Fruit fly (Drosophila melanogaster): Measurements from ENCODE around the gene CG31637.

CG31637 gene

DNA sequence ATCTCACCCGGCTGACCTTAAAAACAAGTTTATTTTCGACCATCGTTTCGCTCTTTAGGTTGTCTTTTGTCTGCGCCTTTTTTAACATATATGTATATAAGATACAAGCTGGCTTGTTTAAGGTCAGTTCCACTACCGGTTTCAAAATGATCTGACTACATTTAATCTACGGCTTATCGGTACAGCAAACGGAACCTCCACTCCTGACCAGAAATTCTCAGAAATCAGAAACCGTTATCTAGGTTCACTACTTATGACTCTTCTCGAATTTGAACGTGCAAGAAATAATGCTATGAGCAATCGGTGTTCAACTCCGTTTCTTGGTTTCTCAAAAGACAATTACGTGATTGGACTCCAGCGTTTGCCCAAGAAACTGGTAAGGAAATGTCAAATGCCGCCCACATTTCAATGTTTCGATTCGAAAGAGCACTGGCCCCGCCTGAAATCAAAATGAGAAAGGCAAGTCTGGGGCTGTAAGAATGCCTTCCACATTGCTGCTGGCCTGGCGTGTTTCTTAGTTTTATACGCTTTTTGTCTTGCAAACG is 28.3 kb upstream of the CG31637 start:
- TF ChIP-seq pan (optimal IDR thresholded peaks at IDR 0.05), result no peak
- TF ChIP-seq usp (GFP tag; optimal IDR thresholded peaks at IDR 0.05), result no peak

DNA sequence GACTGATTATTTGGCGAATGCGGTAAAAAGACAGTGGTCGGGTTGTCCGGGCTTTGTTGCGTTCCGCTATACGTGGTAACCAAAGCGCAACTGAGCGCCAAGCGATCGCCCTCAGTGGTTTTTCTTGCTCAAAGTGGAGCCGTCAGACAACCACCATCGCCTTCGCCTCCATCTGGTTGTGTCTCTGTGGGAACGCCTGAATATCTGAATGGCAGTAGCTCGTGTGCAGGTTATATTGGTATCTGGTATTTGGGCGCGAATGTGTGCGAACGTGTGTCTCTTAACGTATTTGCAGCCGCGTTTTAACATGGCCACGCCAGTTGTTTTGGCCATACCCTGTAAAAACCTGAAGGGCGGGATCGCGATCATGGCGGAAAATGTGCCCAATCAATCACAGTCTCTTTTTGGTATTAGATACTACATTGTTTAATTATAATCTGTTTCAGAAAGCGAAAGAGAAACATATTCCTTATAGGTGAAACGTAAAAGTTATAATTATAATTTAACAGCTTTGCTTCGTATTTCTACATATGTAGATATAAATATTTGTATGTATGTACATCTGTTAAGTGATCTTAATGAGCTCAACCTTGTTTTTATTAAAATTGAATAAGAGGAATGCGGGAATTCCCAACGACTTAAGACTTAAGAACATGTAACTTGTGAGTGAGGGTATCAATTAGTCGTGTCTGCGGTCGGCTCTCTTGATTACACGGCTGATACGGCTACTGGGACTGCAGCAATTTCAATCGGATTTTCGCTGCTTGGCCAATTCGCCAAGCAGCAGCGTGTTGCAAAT is 26.3 kb upstream of the CG31637 start:
- TF ChIP-seq Dll (optimal IDR thresholded peaks at IDR 0.05) (no peak), pan (optimal IDR thresholded peaks at IDR 0.05) (peak; percentile 81), EcR (GFP tag; optimal IDR thresholded peaks at IDR 0.05) (no peak), usp (GFP tag; optimal IDR thresholded peaks at IDR 0.05) (no peak)

dm6 chr2L:6473076-6474037 is 25.1 kb upstream of the CG31637 start, which contains the start of gene mmy:
Gene mmy, minus strand, starts transcription at chr2L:6473904.
- no peak for TF ChIP-seq EcR (GFP tag; optimal IDR thresholded peaks at IDR 0.05)
- TF ChIP-seq CG8478 (optimal IDR thresholded peaks at IDR 0.05), result no peak
- TF ChIP-seq pan (optimal IDR thresholded peaks at IDR 0.05), result peak; percentile 79
- no peak for TF ChIP-seq usp (GFP tag; optimal IDR thresholded peaks at IDR 0.05)
- TF ChIP-seq Dll (optimal IDR thresholded peaks at IDR 0.05), result no peak
- no peak for TF ChIP-seq psq (optimal IDR thresholded peaks at IDR 0.05)

DNA sequence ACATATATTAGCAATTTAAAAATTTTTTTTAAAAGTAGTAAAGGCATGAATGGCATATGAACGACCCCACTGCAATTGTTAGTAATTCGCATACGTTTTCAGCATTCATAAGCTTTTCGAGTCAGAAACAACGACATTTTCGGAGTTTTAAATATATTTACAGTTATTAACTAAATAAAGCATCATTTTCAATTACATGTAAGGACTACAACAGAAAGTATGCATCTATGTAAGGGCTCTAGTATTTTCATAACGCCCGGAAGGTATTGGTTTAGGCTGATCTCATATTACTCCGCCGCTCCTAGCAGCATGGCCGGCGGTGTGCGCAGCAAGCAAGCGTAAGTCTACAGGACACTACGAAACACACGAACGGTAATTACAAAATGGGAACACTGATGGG is 24.1 kb upstream of the CG31637 start:
- no peak for TF ChIP-seq usp (GFP tag; optimal IDR thresholded peaks at IDR 0.05)
- TF ChIP-seq CG8478 (optimal IDR thresholded peaks at IDR 0.05), result no peak
- no peak for TF ChIP-seq EcR (GFP tag; optimal IDR thresholded peaks at IDR 0.05)
- no peak for TF ChIP-seq pan (optimal IDR thresholded peaks at IDR 0.05)
- no peak for TF ChIP-seq Dll (optimal IDR thresholded peaks at IDR 0.05)
- TF ChIP-seq psq (optimal IDR thresholded peaks at IDR 0.05), result no peak

dm6 chr2L:6474878-6475582 is 23.4 kb upstream of the CG31637 start:
- no peak for TF ChIP-seq usp (GFP tag; optimal IDR thresholded peaks at IDR 0.05)
- no peak for TF ChIP-seq psq (optimal IDR thresholded peaks at IDR 0.05)
- TF ChIP-seq EcR (GFP tag; optimal IDR thresholded peaks at IDR 0.05), result no peak
- TF ChIP-seq CG8478 (optimal IDR thresholded peaks at IDR 0.05), result no peak
- TF ChIP-seq Dll (optimal IDR thresholded peaks at IDR 0.05), result no peak
- TF ChIP-seq pan (optimal IDR thresholded peaks at IDR 0.05), result no peak

DNA sequence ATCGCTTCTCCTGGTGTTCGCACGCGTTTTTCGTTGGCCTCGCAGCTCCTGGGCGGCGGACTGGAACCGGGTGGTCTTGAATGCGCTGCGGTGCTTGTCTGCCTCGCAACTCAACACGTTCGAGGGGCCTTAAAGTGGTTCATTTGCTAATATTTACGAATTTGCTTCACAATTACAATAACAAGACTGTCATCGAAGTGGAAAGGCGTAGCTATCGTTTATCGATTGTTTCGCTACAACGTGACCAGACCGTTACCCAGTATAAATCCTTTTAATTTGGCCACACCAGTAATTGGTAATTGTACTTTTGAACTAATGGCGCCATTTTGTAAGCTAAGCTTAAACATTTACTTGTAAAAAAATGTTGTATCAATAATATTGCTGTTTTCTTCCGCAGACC is 21.7 kb upstream of the CG31637 start, which contains the start of gene CG9536:
Gene CG9536, minus strand, starts transcription at position 223 of the 400 bp plus-strand sequence.
- no peak for TF ChIP-seq psq (optimal IDR thresholded peaks at IDR 0.05)
- TF ChIP-seq Dll (optimal IDR thresholded peaks at IDR 0.05), result no peak
- no peak for TF ChIP-seq usp (GFP tag; optimal IDR thresholded peaks at IDR 0.05)
- TF ChIP-seq pan (optimal IDR thresholded peaks at IDR 0.05), result no peak

- TF ChIP-seq EcR (GFP tag; optimal IDR thresholded peaks at IDR 0.05) (no peak), usp (GFP tag; optimal IDR thresholded peaks at IDR 0.05) (no peak), psq (optimal IDR thresholded peaks at IDR 0.05) (no peak), pan (optimal IDR thresholded peaks at IDR 0.05) (no peak), CG8478 (optimal IDR thresholded peaks at IDR 0.05) (no peak)
Measured at dm6 chr2L:6479226-6479906, 19.1 kb upstream of the CG31637 start.

dm6 chr2L:6480212-6480994 is 18.0 kb upstream of the CG31637 start, which contains the start of the genes Sec61alpha and Daxx:
Gene Sec61alpha, minus strand, starts transcription at chr2L:6480575.
Gene Daxx, plus strand, starts transcription at chr2L:6480929.
- no peak for TF ChIP-seq CG8478 (optimal IDR thresholded peaks at IDR 0.05)
- TF ChIP-seq EcR (GFP tag; optimal IDR thresholded peaks at IDR 0.05), result no peak
- TF ChIP-seq psq (optimal IDR thresholded peaks at IDR 0.05), result no peak
- no peak for TF ChIP-seq usp (GFP tag; optimal IDR thresholded peaks at IDR 0.05)
- TF ChIP-seq Dll (optimal IDR thresholded peaks at IDR 0.05), result no peak
- TF ChIP-seq pan (optimal IDR thresholded peaks at IDR 0.05), result no peak

DNA sequence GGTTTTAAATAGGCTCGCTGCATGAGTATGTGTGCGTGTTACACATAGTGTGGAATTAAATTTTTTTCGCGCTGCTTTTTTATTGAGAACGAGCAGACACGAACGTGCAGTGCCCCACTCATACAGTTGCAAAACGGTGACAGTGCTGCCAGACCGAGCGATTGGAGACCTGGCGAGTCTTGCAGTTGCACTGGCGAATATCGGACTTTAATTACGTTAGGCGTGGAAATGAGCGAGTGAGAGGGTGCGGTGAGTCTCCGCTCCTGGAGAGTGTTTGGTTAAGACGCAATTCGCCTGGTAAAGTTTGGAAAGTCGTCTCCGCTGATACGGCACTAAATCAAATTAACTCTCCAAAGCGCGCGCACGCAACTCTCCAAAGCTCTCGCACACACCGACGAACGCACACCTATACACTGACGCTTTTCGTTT is 17.1 kb upstream of the CG31637 start:
- TF ChIP-seq EcR (GFP tag; optimal IDR thresholded peaks at IDR 0.05) (no peak), pan (optimal IDR thresholded peaks at IDR 0.05) (no peak), Dll (optimal IDR thresholded peaks at IDR 0.05) (no peak), CG8478 (optimal IDR thresholded peaks at IDR 0.05) (no peak), psq (optimal IDR thresholded peaks at IDR 0.05) (no peak), usp (GFP tag; optimal IDR thresholded peaks at IDR 0.05) (no peak)

DNA sequence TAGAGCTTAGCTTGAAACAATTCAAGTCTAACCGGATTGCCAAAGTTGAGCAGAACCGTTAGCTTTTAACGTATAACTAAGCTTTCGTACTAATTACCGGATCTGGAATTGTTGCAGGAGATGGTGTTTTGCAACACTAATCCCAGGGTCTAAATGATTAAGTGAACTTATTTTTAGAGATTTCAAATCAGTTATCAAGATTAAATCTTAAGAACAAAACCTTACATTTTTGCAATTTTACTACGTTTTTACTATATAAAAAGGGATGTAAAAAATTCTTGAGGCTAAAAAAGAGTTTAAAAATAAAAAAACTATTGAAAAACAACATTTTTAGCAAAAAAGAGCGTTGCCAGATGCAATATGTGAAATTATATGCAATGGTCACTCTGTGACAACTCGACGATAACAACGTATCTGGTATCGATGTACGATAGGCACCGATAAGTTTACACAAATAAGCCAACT is 9.7 kb upstream of the CG31637 start, which contains the start of the genes KFase and epsilonCOP:
Gene KFase, minus strand, starts transcription at position 81 of the 465 bp plus-strand sequence.
Gene epsilonCOP, plus strand, starts transcription at position 415 of the 465 bp plus-strand sequence.
- TF ChIP-seq Dll (optimal IDR thresholded peaks at IDR 0.05), result no peak
- no peak for TF ChIP-seq psq (optimal IDR thresholded peaks at IDR 0.05)
- TF ChIP-seq CG8478 (optimal IDR thresholded peaks at IDR 0.05), result no peak
- TF ChIP-seq pan (optimal IDR thresholded peaks at IDR 0.05), result no peak
- no peak for TF ChIP-seq EcR (GFP tag; optimal IDR thresholded peaks at IDR 0.05)
- TF ChIP-seq usp (GFP tag; optimal IDR thresholded peaks at IDR 0.05), result no peak

All from whole organism.